Fruit fly (Drosophila melanogaster): Measurements from ENCODE around the gene Ubc2.
A peak's percentile ranks its signal among the peaks of the same experiment; 100 is the strongest.

The Ubc2 gene

DNA sequence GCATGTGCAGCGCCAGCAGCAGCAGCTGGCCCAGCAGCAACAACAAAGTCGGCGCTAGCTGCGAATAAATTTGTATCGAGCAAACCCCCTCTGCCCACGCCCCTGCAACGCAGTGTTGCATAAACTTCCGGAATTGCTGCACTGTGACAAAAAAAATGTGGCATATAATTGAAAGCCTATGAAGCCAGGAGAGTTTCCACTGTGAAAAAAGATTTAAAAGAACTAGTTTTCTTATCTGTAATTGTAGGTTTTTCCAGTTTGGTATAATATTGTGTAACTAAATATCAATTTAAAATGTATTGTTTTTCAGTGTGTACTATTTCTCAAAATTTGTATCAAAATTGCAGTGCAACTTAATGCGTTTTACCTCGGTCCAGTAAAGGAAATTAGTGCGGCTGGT is 19.6 kb downstream of the Ubc2 start (continued):
- TF ChIP-seq CG32772 (GFP tag; IDR thresholded peaks at IDR 0.05) (no peak), CG1792 (GFP tag; optimal IDR thresholded peaks at IDR 0.05) (no peak), da (GFP tag; optimal IDR thresholded peaks at IDR 0.05) (no peak), sr (GFP tag; IDR thresholded peaks at IDR 0.05) (no peak), CG11695 (GFP tag; IDR thresholded peaks at IDR 0.05) (no peak), kah (GFP tag; optimal IDR thresholded peaks at IDR 0.05) (no peak), D19B (GFP tag; optimal IDR thresholded peaks at IDR 0.05) (no peak), hbn (GFP tag; IDR thresholded peaks at IDR 0.05; ENCODE audit: partially characterized antibody) (no peak), CG8290 (GFP tag; optimal IDR thresholded peaks at IDR 0.05) (no peak), CG8290 (tag; optimal IDR thresholded peaks at IDR 0.05) (no peak), Aef1 (GFP tag; IDR thresholded peaks at IDR 0.05) (no peak), bsh (GFP tag; optimal IDR thresholded peaks at IDR 0.05) (peak in 1 of 2 experiments; percentile 17), ewg (GFP tag; optimal IDR thresholded peaks at IDR 0.05) (no peak), tna (GFP tag; IDR thresholded peaks at IDR 0.05; ENCODE audit: partially characterized antibody) (no peak), Sox100B (GFP tag; optimal IDR thresholded peaks at IDR 0.05) (no peak), jigr1 (GFP tag; IDR thresholded peaks at IDR 0.05) (no peak), CG18599 (GFP tag; optimal IDR thresholded peaks at IDR 0.05) (no peak), CG6765 (GFP tag; optimal IDR thresholded peaks at IDR 0.05) (no peak), Mes4 (GFP tag; optimal IDR thresholded peaks at IDR 0.05) (no peak), Hr3 (GFP tag; optimal IDR thresholded peaks at IDR 0.05) (no peak), lola (GFP tag; optimal IDR thresholded peaks at IDR 0.05) (no peak), CG17361 (GFP tag; IDR thresholded peaks at IDR 0.05) (no peak), CG6272 (GFP tag; IDR thresholded peaks at IDR 0.05) (no peak), HLH54F (GFP tag; optimal IDR thresholded peaks at IDR 0.05) (no peak), CG17359 (tag; optimal IDR thresholded peaks at IDR 0.05) (peak; percentile 40), CG8281 (tag; optimal IDR thresholded peaks at IDR 0.05) (no peak), fd96Cb (tag; optimal IDR thresholded peaks at IDR 0.05) (peak; percentile 9), CG7786 (GFP tag; optimal IDR thresholded peaks at IDR 0.05) (no peak), otp (GFP tag; IDR thresholded peaks at IDR 0.05) (no peak), gsb (GFP tag; IDR thresholded peaks at IDR 0.05) (no peak), oc (tag; optimal IDR thresholded peaks at IDR 0.05) (no peak), Dll (GFP tag; IDR thresholded peaks at IDR 0.05; ENCODE audit: partially characterized antibody) (no peak), CG10147 (GFP tag; optimal IDR thresholded peaks at IDR 0.05) (no peak), fru (optimal IDR thresholded peaks at IDR 0.05) (no peak), lmd (GFP tag; IDR thresholded peaks at IDR 0.05) (no peak), row (GFP tag; IDR thresholded peaks at IDR 0.05) (0 out of 3 replicates have a peak, but pooled peaks have one; percentile 14), CG2116 (GFP tag; optimal IDR thresholded peaks at IDR 0.05) (peak; percentile 3), caup (GFP tag; optimal IDR thresholded peaks at IDR 0.05; ENCODE audit: severe bottlenecking) (no peak), Scr (GFP tag; IDR thresholded peaks at IDR 0.05; ENCODE audit: partially characterized antibody) (no peak), Asciz (GFP tag; optimal IDR thresholded peaks at IDR 0.05) (peak; percentile 4), NC2α (GFP tag; optimal IDR thresholded peaks at IDR 0.05) (no peak), CG7271 (tag; optimal IDR thresholded peaks at IDR 0.05) (no peak), Kr (GFP tag; optimal IDR thresholded peaks at IDR 0.05) (no peak), YL-1 (GFP tag; optimal IDR thresholded peaks at IDR 0.05) (no peak), CG17802 (tag; optimal IDR thresholded peaks at IDR 0.05) (no peak), CG7928 (GFP tag; optimal IDR thresholded peaks at IDR 0.05) (no peak), Blimp-1 (GFP tag; optimal IDR thresholded peaks at IDR 0.05) (peak; percentile 26), az2 (GFP tag; optimal IDR thresholded peaks at IDR 0.05) (peak; percentile 5), Eip74EF (GFP tag; optimal IDR thresholded peaks at IDR 0.05) (no peak), trem (tag; optimal IDR thresholded peaks at IDR 0.05) (no peak), chn (GFP tag; optimal IDR thresholded peaks at IDR 0.05) (no peak)

Data from whole organism, embryonic.